Fruit fly (Drosophila melanogaster) whole organism, embryonic: Measurements from ENCODE around the gene sip3.

ENCODE experiments used
- CG10147 ChIP-seq: fragments of 200-800 bp; sonication (Bioruptor generic); optimal IDR thresholded peaks from 2 replicates; lab custom pipeline; 2019; ENCODE audit warnings: missing biosample characterization, mild to moderate bottlenecking, missing genetic modification characterization, moderate library complexity
- CG10274 ChIP-seq: fragments of 200-800 bp; sonication (Bioruptor generic); optimal IDR thresholded peaks from 3 replicates; lab custom pipeline; 2017; ENCODE audit warnings: missing biosample characterization, mild to moderate bottlenecking, missing genetic modification characterization
- CG10321 ChIP-seq: fragments of 200-800 bp; sonication (Bioruptor generic); IDR thresholded peaks from 2 replicates; pipeline ENCODE4 v1.3.6; 2022; ENCODE audit warnings: missing biosample characterization, missing genetic modification characterization
- CG11696 ChIP-seq: fragments of 200-800 bp; sonication (Bioruptor generic); IDR thresholded peaks from 2 replicates; pipeline ENCODE4 v1.3.6; 2022; ENCODE audit warnings: missing biosample characterization, missing genetic modification characterization
- CG11723 ChIP-seq: fragments of 200-800 bp; sonication (Bioruptor generic); optimal IDR thresholded peaks from 2 replicates; lab custom pipeline; 2017; ENCODE audit warnings: missing biosample characterization, mild to moderate bottlenecking, missing genetic modification characterization
- CG13775 ChIP-seq: fragments of 200-800 bp; sonication (Bioruptor generic); optimal IDR thresholded peaks from 3 replicates; lab custom pipeline; 2017; ENCODE audit warnings: missing biosample characterization, mild to moderate bottlenecking, missing genetic modification characterization
- CG15514 ChIP-seq: fragments of 200-800 bp; sonication (Bioruptor generic); optimal IDR thresholded peaks from 3 replicates; lab custom pipeline; 2017; ENCODE audit warnings: missing biosample characterization, missing genetic modification characterization, mild to moderate bottlenecking, moderate library complexity, missing genetic modification reagents
- CG15601 ChIP-seq: fragments of 200-800 bp; sonication (Bioruptor generic); optimal IDR thresholded peaks from 3 replicates; lab custom pipeline; 2019; ENCODE audit warnings: missing biosample characterization, mild to moderate bottlenecking, missing genetic modification characterization, moderate library complexity
- CG2199 ChIP-seq: fragments of 200-800 bp; sonication (Bioruptor generic); IDR thresholded peaks from 3 replicates; pipeline ENCODE4 v1.3.6; 2022; ENCODE audit warnings: missing biosample characterization, missing genetic modification characterization
- CG2889 ChIP-seq: fragments of 200-800 bp; sonication (Bioruptor generic); IDR thresholded peaks from 3 replicates; pipeline ENCODE4 v1.3.6; 2022; ENCODE audit warnings: missing biosample characterization, missing genetic modification characterization
- CG30020 ChIP-seq: fragments of 200-800 bp; optimal IDR thresholded peaks from 2 replicates; lab custom pipeline; 2019; ENCODE audit warnings: missing biosample characterization, mild to moderate bottlenecking, missing genetic modification characterization, moderate library complexity
- CG32767 ChIP-seq: fragments of 200-800 bp; sonication (Bioruptor generic); IDR thresholded peaks from 2 replicates; pipeline ENCODE4 v1.3.6; 2022; ENCODE audit warnings: missing biosample characterization, missing genetic modification characterization
- CG32772 ChIP-seq: fragments of 200-800 bp; sonication (Bioruptor generic); IDR thresholded peaks from 2 replicates; pipeline ENCODE4 v1.3.6; 2022; ENCODE audit warnings: missing biosample characterization, missing genetic modification characterization
- CG34376 ChIP-seq: fragments of 200-800 bp; sonication (Bioruptor generic); optimal IDR thresholded peaks from 2 replicates; lab custom pipeline; 2018; ENCODE audit warnings: missing biosample characterization, mild to moderate bottlenecking, missing genetic modification characterization
- CG3726 ChIP-seq: fragments of 200-800 bp; sonication (Bioruptor generic); IDR thresholded peaks from 3 replicates; pipeline ENCODE4, ENCODE4 v1.3.6; 2022; ENCODE audit warnings: missing biosample characterization, missing genetic modification characterization
- CG4282 ChIP-seq: fragments of 200-800 bp; sonication (Bioruptor generic); optimal IDR thresholded peaks from 2 replicates; lab custom pipeline; 2016; ENCODE audit warnings: missing biosample characterization, missing genetic modification characterization
- CG4424 ChIP-seq: fragments of 200-800 bp; sonication (Bioruptor generic); optimal IDR thresholded peaks from 3 replicates; lab custom pipeline; 2016; ENCODE audit warnings: missing biosample characterization, missing genetic modification characterization
- CG7271 ChIP-seq: fragments of 200-800 bp; sonication (Bioruptor generic); optimal IDR thresholded peaks from 2 replicates; lab custom pipeline; 2018; ENCODE audit warnings: missing biosample characterization, mild to moderate bottlenecking, missing genetic modification characterization, moderate library complexity
- CG7928 ChIP-seq: fragments of 200-800 bp; sonication (Bioruptor generic); optimal IDR thresholded peaks from 2 replicates; lab custom pipeline; 2017; ENCODE audit warnings: missing biosample characterization, mild to moderate bottlenecking, missing genetic modification characterization
- CG7987 ChIP-seq: fragments of 200-800 bp; sonication (Bioruptor generic); optimal IDR thresholded peaks from 2 replicates; lab custom pipeline; 2018; ENCODE audit warnings: missing biosample characterization, mild to moderate bottlenecking, missing genetic modification characterization, moderate library complexity
- CG9609 ChIP-seq: fragments of 200-800 bp; sonication (Bioruptor generic); optimal IDR thresholded peaks from 3 replicates; lab custom pipeline; 2016; ENCODE audit warnings: missing biosample characterization, missing genetic modification characterization
- Dek ChIP-seq: fragments of 200-800 bp; sonication (Bioruptor generic); optimal IDR thresholded peaks from 3 replicates; lab custom pipeline; 2019; ENCODE audit warnings: missing biosample characterization, mild to moderate bottlenecking, missing genetic modification characterization, moderate library complexity
- Fer1 ChIP-seq: fragments of 200-800 bp; sonication (Bioruptor generic); optimal IDR thresholded peaks from 2 replicates; lab custom pipeline; 2017; ENCODE audit warnings: missing biosample characterization, mild to moderate bottlenecking, missing genetic modification characterization
- Hey ChIP-seq: fragments of 200-800 bp; sonication (Bioruptor generic); optimal IDR thresholded peaks from 3 replicates; lab custom pipeline; 2018; ENCODE audit warnings: missing biosample characterization, mild to moderate bottlenecking, missing genetic modification characterization
- Lhr ChIP-seq: fragments of 200-800 bp; sonication (Bioruptor generic); optimal IDR thresholded peaks from 3 replicates; lab custom pipeline; 2017; ENCODE audit warnings: mild to moderate bottlenecking, missing biosample characterization, missing genetic modification reagents, missing genetic modification characterization
- NFAT ChIP-seq: fragments of 200-800 bp; sonication (Bioruptor generic); IDR thresholded peaks from 2 replicates; pipeline ENCODE4 v1.3.6; 2022; ENCODE audit warnings: missing biosample characterization, missing genetic modification characterization
- Nf-YB ChIP-seq: fragments of 200-800 bp; sonication (Bioruptor generic); optimal IDR thresholded peaks from 3 replicates; lab custom pipeline; 2019; ENCODE audit warnings: missing biosample characterization, mild to moderate bottlenecking, missing genetic modification characterization, moderate library complexity
- Opbp ChIP-seq: fragments of 200-800 bp; sonication (Bioruptor generic); IDR thresholded peaks from 3 replicates; pipeline ENCODE4 v1.3.6; 2022; ENCODE audit warnings: missing biosample characterization, missing genetic modification characterization; ENCODE audit not compliant: partially characterized antibody
- Taf1 ChIP-seq: fragments of 200-800 bp; sonication (Bioruptor generic); IDR thresholded peaks from 2 replicates; pipeline ENCODE4 v1.3.6; 2022; ENCODE audit warnings: missing biosample characterization, missing genetic modification characterization
- ab ChIP-seq: fragments of 200-800 bp; sonication (Bioruptor generic); optimal IDR thresholded peaks from 2 replicates; lab custom pipeline; 2016; ENCODE audit warnings: missing biosample characterization, missing genetic modification characterization
- bbx ChIP-seq: fragments of 200-800 bp; sonication (Bioruptor generic); IDR thresholded peaks from 2 replicates; pipeline ENCODE4 v1.3.6; 2022; ENCODE audit warnings: missing biosample characterization, missing genetic modification characterization; ENCODE audit not compliant: partially characterized antibody
- cwo ChIP-seq: fragments of 200-800 bp; sonication (Bioruptor generic); optimal IDR thresholded peaks from 3 replicates; lab custom pipeline; 2017; ENCODE audit warnings: missing biosample characterization, missing genetic modification characterization, mild to moderate bottlenecking, moderate library complexity, missing genetic modification reagents
- dm ChIP-seq: fragments of 200-800 bp; sonication (Bioruptor generic); optimal IDR thresholded peaks from 3 replicates; lab custom pipeline; 2016; ENCODE audit warnings: missing biosample characterization, missing genetic modification characterization
- dysf ChIP-seq: fragments of 200-800 bp; sonication (Bioruptor generic); IDR thresholded peaks from 3 replicates; pipeline ENCODE4 v1.3.6; 2022; ENCODE audit warnings: missing biosample characterization, missing genetic modification characterization
- eyg ChIP-seq: fragments of 200-800 bp; sonication (Bioruptor generic); optimal IDR thresholded peaks from 3 replicates; lab custom pipeline; 2016; ENCODE audit warnings: missing biosample characterization, missing genetic modification characterization
- fd96Cb ChIP-seq: fragments of 200-800 bp; sonication (Bioruptor generic); optimal IDR thresholded peaks from 2 replicates; lab custom pipeline; 2018; ENCODE audit warnings: missing biosample characterization, mild to moderate bottlenecking, missing genetic modification characterization, moderate library complexity
- ftz-f1 ChIP-seq: fragments of 200-800 bp; sonication (Bioruptor generic); optimal IDR thresholded peaks from 2 replicates; lab custom pipeline; 2016; ENCODE audit warnings: missing biosample characterization, missing genetic modification characterization
- gro ChIP-seq: fragments of 200-800 bp; sonication (Bioruptor generic); optimal IDR thresholded peaks from 2 replicates; lab custom pipeline; 2016; ENCODE audit warnings: missing biosample characterization, missing genetic modification characterization
- hb ChIP-seq: fragments of 200-800 bp; sonication (Bioruptor generic); IDR thresholded peaks from 3 replicates; pipeline ENCODE4 v1.3.6; 2022; ENCODE audit warnings: missing biosample characterization, missing genetic modification characterization; ENCODE audit not compliant: partially characterized antibody
- kni ChIP-seq: fragments of 200-800 bp; sonication (Bioruptor generic); optimal IDR thresholded peaks from 3 replicates; lab custom pipeline; 2017; ENCODE audit warnings: mild to moderate bottlenecking, missing biosample characterization, missing genetic modification reagents, missing genetic modification characterization
- mirr ChIP-seq: fragments of 200-800 bp; sonication (Bioruptor generic); optimal IDR thresholded peaks from 3 replicates; lab custom pipeline; 2018; ENCODE audit warnings: missing biosample characterization, mild to moderate bottlenecking, missing genetic modification characterization
- oc ChIP-seq: fragments of 200-800 bp; sonication (Bioruptor generic); optimal IDR thresholded peaks from 2 replicates; lab custom pipeline; 2018; ENCODE audit warnings: missing biosample characterization, mild to moderate bottlenecking, missing genetic modification characterization, moderate library complexity
- peb ChIP-seq: fragments of 200-800 bp; sonication (Bioruptor generic); IDR thresholded peaks from 2 replicates; pipeline ENCODE4 v1.3.6; 2022; ENCODE audit warnings: missing biosample characterization, missing genetic modification characterization
- prd ChIP-seq, 3 experiments: fragments of >200 bp in 2 of 3; fragments of 200-800 bp in 1 of 3; sonication (Bioruptor generic) in 1 of 3; optimal IDR thresholded peaks in 2 of 3; IDR thresholded peaks in 1 of 3; 2 replicates in 2 of 3; 3 replicates in 1 of 3; pipeline versions ENCODE4 v1.3.6 to Lab custom; 2017 to 2022; ENCODE audit warnings: missing biosample characterization in 1 of 3, missing genetic modification characterization in 1 of 3
- row ChIP-seq: fragments of 200-800 bp; sonication (Bioruptor generic); IDR thresholded peaks from 3 replicates; pipeline ENCODE4 v1.3.6; 2022; ENCODE audit warnings: missing biosample characterization, missing genetic modification characterization
- stc ChIP-seq: fragments of 200-800 bp; sonication (Bioruptor generic); IDR thresholded peaks from 2 replicates; pipeline ENCODE4 v1.3.6; 2022; ENCODE audit warnings: missing biosample characterization, missing genetic modification characterization
- sug ChIP-seq: fragments of 200-800 bp; optimal IDR thresholded peaks from 2 replicates; lab custom pipeline; 2019; ENCODE audit warnings: missing biosample characterization, mild to moderate bottlenecking, missing genetic modification characterization, moderate library complexity
- wdn ChIP-seq: fragments of 200-800 bp; sonication (Bioruptor generic); IDR thresholded peaks from 2 replicates; pipeline ENCODE4 v1.3.6; 2022; ENCODE audit warnings: missing biosample characterization, missing genetic modification characterization

Gene sip3

dm6 chr3R:31776583-31777362, 4.8 kb downstream of the sip3 start, which contains the start of the genes CG2126 and faf (continued):
- TF ChIP-seq Taf1 (peak; percentile 57), CG10147 (GFP tag; lab: Kevin White, UChicago) (peak; percentile 60), CG4282 (GFP tag; lab: Kevin White, UChicago) (no peak), eyg (GFP tag; lab: Kevin White, UChicago) (no peak), peb (GFP tag; lab: Robert Waterston, UW) (no peak), CG10274 (GFP tag; lab: Kevin White, UChicago) (no peak), CG2199 (GFP tag; lab: Robert Waterston, UW) (no peak), CG11696 (peak; percentile 51), wdn (peak; percentile 71), CG4424 (GFP tag; lab: Kevin White, UChicago) (peak; percentile 74), ftz-f1 (GFP tag; lab: Kevin White, UChicago) (no peak), CG2889 (GFP tag; lab: Robert Waterston, UW) (peak; percentile 56; the same call in 2 of the 3 replicates), CG15514 (GFP tag; lab: Kevin White, UChicago) (peak; percentile 99), CG3726 (GFP tag; lab: Robert Waterston, UW) (peak; percentile 62; the same call in 1 of the 3 replicates), CG34376 (GFP tag; lab: Kevin White, UChicago) (peak; percentile 22), oc (tag; lab: Kevin White, UChicago) (peak; percentile 58), prd (optimal IDR thresholded peaks at IDR 0.05; lab: Kevin White, UChicago) (no peak), prd (GFP tag; IDR thresholded peaks at IDR 0.05; lab: Robert Waterston, UW) (peak; percentile 84), CG32767 (GFP tag; lab: Robert Waterston, UW) (peak; percentile 68), ab (GFP tag; lab: Kevin White, UChicago) (no peak), CG7928 (GFP tag; lab: Kevin White, UChicago) (peak; percentile 43), fd96Cb (peak; percentile 67), CG7987 (peak; percentile 36), row (peak; percentile 84), Nf-YB (GFP tag; lab: Kevin White, UChicago) (peak; percentile 66), hb (GFP tag; lab: Robert Waterston, UW) (no peak), CG11723 (GFP tag; lab: Kevin White, UChicago) (peak; percentile 54), dysf (GFP tag; lab: Robert Waterston, UW) (peak; percentile 79), CG7271 (peak; percentile 46), CG9609 (peak; percentile 45), Hey (tag; lab: Kevin White, UChicago) (no peak), bbx (GFP tag; lab: Robert Waterston, UW) (peak; percentile 26; the same call in 1 of the 2 replicates), Dek (tag; lab: Kevin White, UChicago) (peak; percentile 79), Lhr (GFP tag; lab: Kevin White, UChicago) (peak; percentile 38), CG13775 (GFP tag; lab: Kevin White, UChicago) (peak; percentile 79), CG30020 (tag; lab: Kevin White, UChicago) (peak; percentile 65), Opbp (GFP tag; lab: Robert Waterston, UW) (no peak), gro (GFP tag; lab: Kevin White, UChicago) (peak; percentile 48), NFAT (GFP tag; lab: Robert Waterston, UW) (peak; percentile 85), CG32772 (GFP tag; lab: Robert Waterston, UW) (peak; percentile 79), CG15601 (tag; lab: Kevin White, UChicago) (peak; percentile 74), kni (GFP tag; lab: Kevin White, UChicago) (peak; percentile 56), CG10321 (GFP tag; lab: Robert Waterston, UW) (no peak), mirr (GFP tag; lab: Kevin White, UChicago) (peak; percentile 47), cwo (GFP tag; lab: Kevin White, UChicago) (peak; percentile 52), stc (GFP tag; lab: Robert Waterston, UW) (peak; percentile 61), sug (peak; percentile 74), Fer1 (GFP tag; lab: Kevin White, UChicago) (peak; percentile 75), dm (peak; percentile 11)
